Worm (Caenorhabditis elegans) whole organism, L2 larva: ENCODE measurements around the gene Y41E3.19.

ENCODE experiments used
- ZK546.5 ChIP-seq: sonication (generic microtip); optimal IDR thresholded peaks from 2 replicates; lab custom pipeline; 2017; ENCODE audit warnings: missing biosample characterization, missing genetic modification characterization
- ceh-82 ChIP-seq: fragments of 150-350 bp; optimal IDR thresholded peaks from 2 replicates; lab custom pipeline; 2014; ENCODE audit warnings: missing biosample characterization, missing genetic modification characterization
- unc-62 ChIP-seq: fragments of 150-350 bp; optimal IDR thresholded peaks from 2 replicates; lab custom pipeline; 2014; ENCODE audit warnings: missing biosample characterization, missing genetic modification reagents, missing genetic modification characterization

ce11 chrIV:15065653-15066052 lies 9.7 kb downstream of the Y41E3.19 start, which contains the start of gene Y41E3.18:
- TF ChIP-seq unc-62 (GFP tag; lab: Kevin White, UChicago) (no peak), ceh-82 (tag; lab: Kevin White, UChicago) (no peak), ZK546.5 (tag; lab: Kevin White, UChicago) (no peak)
